Worm (Caenorhabditis elegans): ENCODE results near the gene psa-3.

DNA sequence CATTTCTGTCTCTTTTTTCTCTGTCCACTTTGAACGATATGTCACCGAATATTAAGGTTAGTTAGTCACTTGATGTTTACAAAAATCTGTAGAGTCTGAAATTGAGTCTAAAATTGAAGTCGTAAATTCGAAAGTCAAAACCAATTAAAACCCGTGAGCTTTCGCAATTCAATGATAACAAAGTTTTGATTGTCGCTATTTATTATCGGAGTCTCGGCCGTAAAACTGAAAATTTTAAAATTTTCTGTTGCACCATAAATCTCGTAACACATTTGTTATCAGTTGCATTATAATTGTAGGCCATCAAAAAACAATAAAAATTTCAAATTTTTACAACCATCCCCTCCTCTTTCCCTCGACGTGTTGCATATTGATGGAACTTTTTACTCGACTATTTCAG, 846 bp downstream of the psa-3 start:
- TF ChIP-seq med-1 (GFP tag; optimal IDR thresholded peaks at IDR 0.05; ENCODE audit: insufficient read depth) = no peak
- TF ChIP-seq ref-1 (GFP tag; conservative IDR thresholded peaks at IDR 0.05) = no peak
- no peak for TF ChIP-seq ztf-29 (GFP tag; IDR thresholded peaks at IDR 0.05)

Data from whole organism, midembryonic.